Fruit fly (Drosophila melanogaster): ENCODE measurements around the gene CG15406.

The CG15406 gene

dm6 chr2L:3348146-3348747 is 39.2 kb downstream of the CG15406 start (continued):
- TF ChIP-seq Hr4 (GFP tag; optimal IDR thresholded peaks at IDR 0.05) (peak; percentile 94), Sox14 (GFP tag; optimal IDR thresholded peaks at IDR 0.05) (peak; percentile 96), CG10631 (GFP tag; optimal IDR thresholded peaks at IDR 0.05) (peak; percentile 94), Hr38 (GFP tag; optimal IDR thresholded peaks at IDR 0.05) (peak; percentile 46), CG31627 (GFP tag; optimal IDR thresholded peaks at IDR 0.05) (peak; percentile 89), cyc (GFP tag; optimal IDR thresholded peaks at IDR 0.05) (peak; percentile 80), CG34406 (GFP tag; optimal IDR thresholded peaks at IDR 0.05) (peak; percentile 93), Gug (GFP tag; IDR thresholded peaks at IDR 0.05) (peak; percentile 97), Lpt (GFP tag; optimal IDR thresholded peaks at IDR 0.05) (peak; percentile 93), ss (GFP tag; optimal IDR thresholded peaks at IDR 0.05) (peak; percentile 83 to 91), CG10669 (GFP tag; optimal IDR thresholded peaks at IDR 0.05) (peak; percentile 94), fd59A (GFP tag; optimal IDR thresholded peaks at IDR 0.05) (peak; percentile 89), dac (GFP tag; optimal IDR thresholded peaks at IDR 0.05) (peak; percentile 90), CG7368 (GFP tag; optimal IDR thresholded peaks at IDR 0.05) (peak; percentile 89), eg (GFP tag; IDR thresholded peaks at IDR 0.05) (peak; percentile 99), CG6808 (GFP tag; optimal IDR thresholded peaks at IDR 0.05) (peak; percentile 88), Eip75B (GFP tag; optimal IDR thresholded peaks at IDR 0.05) (peak; percentile 92), Eip93F (GFP tag; optimal IDR thresholded peaks at IDR 0.05) (no peak), CG11762 (GFP tag; optimal IDR thresholded peaks at IDR 0.05; ENCODE audit: insufficient read depth) (peak; percentile 93), CG8119 (GFP tag; IDR thresholded peaks at IDR 0.05) (peak; percentile 96), net (GFP tag; optimal IDR thresholded peaks at IDR 0.05) (peak; percentile 92), CG8632 (GFP tag; optimal IDR thresholded peaks at IDR 0.05) (peak; percentile 92), Met (GFP tag; optimal IDR thresholded peaks at IDR 0.05) (peak; percentile 83), CG1621 (tag; optimal IDR thresholded peaks at IDR 0.05) (peak; percentile 93), CG8319 (GFP tag; optimal IDR thresholded peaks at IDR 0.05) (peak; percentile 93), CG6276 (GFP tag; optimal IDR thresholded peaks at IDR 0.05) (peak; percentile 86), fd85E (GFP tag; optimal IDR thresholded peaks at IDR 0.05) (peak; percentile 76), CG6163 (GFP tag; IDR thresholded peaks at IDR 0.05) (peak; percentile 98), acj6 (GFP tag; optimal IDR thresholded peaks at IDR 0.05) (peak; percentile 92), Ets21C (GFP tag; optimal IDR thresholded peaks at IDR 0.05) (peak; percentile 92), CG3919 (GFP tag; optimal IDR thresholded peaks at IDR 0.05) (peak; percentile 93)

dm6 chr2L:3351575-3352219 is 42.7 kb downstream of the CG15406 start:
- TF ChIP-seq Eip78C (GFP tag) (peak; percentile 91), Sox102F (GFP tag; optimal IDR thresholded peaks at IDR 0.05) (peak; percentile 29), svp (GFP tag) (peak; percentile 66), Ets96B (tag; optimal IDR thresholded peaks at IDR 0.05) (peak; percentile 58), Sox14 (GFP tag; optimal IDR thresholded peaks at IDR 0.05) (peak; percentile 27), Hr4 (GFP tag; optimal IDR thresholded peaks at IDR 0.05) (no peak), salr (GFP tag; optimal IDR thresholded peaks at IDR 0.05) (no peak), CG15336 (GFP tag; IDR thresholded peaks at IDR 0.05) (no peak), fkh (GFP tag; optimal IDR thresholded peaks at IDR 0.05) (no peak), Ets21C (GFP tag; optimal IDR thresholded peaks at IDR 0.05) (no peak), CG6163 (GFP tag; IDR thresholded peaks at IDR 0.05) (peak; percentile 45; the same call in 2 of the 3 replicates), pdm3 (GFP tag; optimal IDR thresholded peaks at IDR 0.05) (peak; percentile 36), CG8319 (GFP tag; optimal IDR thresholded peaks at IDR 0.05) (no peak), CG4318 (GFP tag; optimal IDR thresholded peaks at IDR 0.05) (no peak), vri (GFP tag; optimal IDR thresholded peaks at IDR 0.05) (no peak), CG6792 (GFP tag; optimal IDR thresholded peaks at IDR 0.05) (peak; percentile 36), CG7368 (GFP tag; optimal IDR thresholded peaks at IDR 0.05) (no peak), Hr39 (GFP tag; optimal IDR thresholded peaks at IDR 0.05) (peak; percentile 25), Lpt (GFP tag; optimal IDR thresholded peaks at IDR 0.05) (no peak), Sox15 (GFP tag; optimal IDR thresholded peaks at IDR 0.05) (peak; percentile 10), CG3919 (GFP tag; optimal IDR thresholded peaks at IDR 0.05) (peak; percentile 52), achi (GFP tag; optimal IDR thresholded peaks at IDR 0.05) (peak; percentile 30), Gug (GFP tag; IDR thresholded peaks at IDR 0.05) (no peak), lz (GFP tag; optimal IDR thresholded peaks at IDR 0.05) (peak; percentile 7), CG1621 (tag; optimal IDR thresholded peaks at IDR 0.05) (peak; percentile 41), CG6808 (GFP tag; optimal IDR thresholded peaks at IDR 0.05) (peak; percentile 66), Met (GFP tag; optimal IDR thresholded peaks at IDR 0.05) (peak; percentile 30), fd85E (GFP tag; optimal IDR thresholded peaks at IDR 0.05) (no peak), CG11294 (GFP tag; IDR thresholded peaks at IDR 0.05) (no peak), acj6 (GFP tag; optimal IDR thresholded peaks at IDR 0.05) (peak; percentile 27), CG11762 (GFP tag; optimal IDR thresholded peaks at IDR 0.05; ENCODE audit: insufficient read depth) (no peak), CG31627 (GFP tag; optimal IDR thresholded peaks at IDR 0.05) (peak; percentile 12), dac (GFP tag; optimal IDR thresholded peaks at IDR 0.05) (no peak)

Measured in whole organism, prepupa.